Fruit fly (Drosophila melanogaster): ENCODE results near the gene CheB38a.

CheB38a gene

DNA sequence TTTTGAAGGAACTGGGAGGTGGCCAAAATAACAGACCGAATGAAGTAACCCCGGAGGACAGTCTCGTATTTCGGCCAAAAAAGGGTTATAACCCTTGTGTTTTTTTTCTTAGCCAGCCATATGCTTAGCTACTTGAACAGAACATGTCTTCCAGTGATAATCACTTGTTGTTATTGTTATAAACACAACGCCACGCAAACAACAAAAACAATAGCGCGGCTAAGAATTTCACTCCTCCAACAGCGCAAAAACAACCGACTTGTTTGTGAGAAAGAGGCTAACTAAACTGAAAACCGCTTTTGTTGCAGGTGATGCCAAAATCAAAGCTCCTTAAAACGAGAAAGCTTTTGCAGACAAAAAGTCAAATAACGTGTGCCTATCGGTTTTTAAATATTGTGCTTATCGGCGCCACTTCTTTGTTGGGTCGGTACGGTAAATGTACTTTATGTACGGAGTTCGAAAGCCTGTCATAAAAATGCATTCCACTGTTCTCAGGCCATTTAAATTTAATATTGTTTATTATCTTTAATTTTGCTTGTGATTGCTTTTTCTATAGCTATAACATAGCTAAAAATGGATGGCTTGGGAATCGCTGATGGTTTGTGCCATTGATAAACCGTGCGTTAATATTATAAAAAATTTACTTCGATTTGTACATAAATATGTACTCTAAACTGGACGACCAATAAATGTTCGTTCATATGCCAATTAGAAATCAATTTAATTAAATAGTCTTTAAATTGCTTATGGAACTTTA, 21.4 kb downstream of the CheB38a start, which contains the start of gene vari (continued):
- TF ChIP-seq CG9817 (tag; optimal IDR thresholded peaks at IDR 0.05): peak; percentile 7
- TF ChIP-seq gce (GFP tag; IDR thresholded peaks at IDR 0.05): no peak
- no peak for TF ChIP-seq HmgZ (tag; optimal IDR thresholded peaks at IDR 0.05)
- 0 out of 2 replicates have a peak, but pooled peaks have one; percentile 40 for TF ChIP-seq rib (GFP tag; IDR thresholded peaks at IDR 0.05)
- no peak for TF ChIP-seq Doc2 (GFP tag; IDR thresholded peaks at IDR 0.05)
- no peak for TF ChIP-seq mld (GFP tag; IDR thresholded peaks at IDR 0.05; ENCODE audit: partially characterized antibody)
- TF ChIP-seq CG18619 (GFP tag; optimal IDR thresholded peaks at IDR 0.05): no peak
- TF ChIP-seq ara (GFP tag; IDR thresholded peaks at IDR 0.05): no peak
- no peak for TF ChIP-seq CG3726 (GFP tag; IDR thresholded peaks at IDR 0.05)
- no peak for TF ChIP-seq dimm (GFP tag; IDR thresholded peaks at IDR 0.05)
- TF ChIP-seq nmo (GFP tag; optimal IDR thresholded peaks at IDR 0.05): no peak
- TF ChIP-seq CG10321 (GFP tag; IDR thresholded peaks at IDR 0.05): no peak
- TF ChIP-seq sr (GFP tag; IDR thresholded peaks at IDR 0.05): no peak
- TF ChIP-seq CG4730 (GFP tag; IDR thresholded peaks at IDR 0.05): no peak
- TF ChIP-seq Poxn (GFP tag; IDR thresholded peaks at IDR 0.05): no peak
- TF ChIP-seq CG11247 (GFP tag; IDR thresholded peaks at IDR 0.05): no peak
- no peak for TF ChIP-seq CG9437 (GFP tag; optimal IDR thresholded peaks at IDR 0.05)
- TF ChIP-seq tgo (GFP tag; IDR thresholded peaks at IDR 0.05): no peak
- no peak for TF ChIP-seq tin (GFP tag; optimal IDR thresholded peaks at IDR 0.05)
- no peak for TF ChIP-seq prd (optimal IDR thresholded peaks at IDR 0.05)
- TF ChIP-seq prd (GFP tag; IDR thresholded peaks at IDR 0.05): no peak
- no peak for TF ChIP-seq CG14014 (GFP tag; IDR thresholded peaks at IDR 0.05)
- TF ChIP-seq sim (GFP tag; IDR thresholded peaks at IDR 0.05): no peak
- no peak for TF ChIP-seq dati (GFP tag; IDR thresholded peaks at IDR 0.05)
- TF ChIP-seq Ada2b (GFP tag; IDR thresholded peaks at IDR 0.05): no peak
- TF ChIP-seq jigr1 (GFP tag; IDR thresholded peaks at IDR 0.05): no peak
- no peak for TF ChIP-seq Camta (GFP tag; optimal IDR thresholded peaks at IDR 0.05)
- peak; percentile 3 for TF ChIP-seq CG12104 (GFP tag; optimal IDR thresholded peaks at IDR 0.05)
- TF ChIP-seq CG34224 (GFP tag; IDR thresholded peaks at IDR 0.05; ENCODE audit: partially characterized antibody): peak; percentile 12; the same call in 1 of the 3 replicates
- TF ChIP-seq dmrt99B (tag; optimal IDR thresholded peaks at IDR 0.05): no peak
- TF ChIP-seq GATAe (GFP tag; conservative IDR thresholded peaks at IDR 0.05): no peak
- TF ChIP-seq CG9932 (GFP tag; IDR thresholded peaks at IDR 0.05): no peak
- no peak for TF ChIP-seq CG4404 (GFP tag; IDR thresholded peaks at IDR 0.05)
- TF ChIP-seq CG9727 (GFP tag; optimal IDR thresholded peaks at IDR 0.05): no peak
- TF ChIP-seq repo (GFP tag; optimal IDR thresholded peaks at IDR 0.05): no peak
- no peak for TF ChIP-seq Dad (GFP tag; optimal IDR thresholded peaks at IDR 0.05)
- no peak for TF ChIP-seq PHDP (tag; optimal IDR thresholded peaks at IDR 0.05)
- no peak; the same call in 2 of the 3 replicates for TF ChIP-seq B-H1 (GFP tag; IDR thresholded peaks at IDR 0.05)
- no peak for TF ChIP-seq z (GFP tag; IDR thresholded peaks at IDR 0.05)
- no peak for TF ChIP-seq CG5245 (GFP tag; optimal IDR thresholded peaks at IDR 0.05)
- no peak for TF ChIP-seq fd102C (GFP tag; optimal IDR thresholded peaks at IDR 0.05)
- no peak for TF ChIP-seq Xbp1 (GFP tag; optimal IDR thresholded peaks at IDR 0.05)
- TF ChIP-seq Dref (GFP tag; IDR thresholded peaks at IDR 0.05): 0 out of 2 replicates have a peak, but pooled peaks have one; percentile 50
- TF ChIP-seq CG1233 (GFP tag; optimal IDR thresholded peaks at IDR 0.05): no peak
- TF ChIP-seq CG7745 (tag; optimal IDR thresholded peaks at IDR 0.05): no peak
- no peak for TF ChIP-seq sug (tag; optimal IDR thresholded peaks at IDR 0.05)
- no peak for TF ChIP-seq Stat92E (GFP tag; optimal IDR thresholded peaks at IDR 0.05)
- no peak for TF ChIP-seq pan (optimal IDR thresholded peaks at IDR 0.05)
- TF ChIP-seq pan (GFP tag; optimal IDR thresholded peaks at IDR 0.05 in 1 of 2, IDR thresholded peaks at IDR 0.05 in 1 of 2): peak in 1 of 2 experiments; percentile 18
- TF ChIP-seq Jarid2 (GFP tag; optimal IDR thresholded peaks at IDR 0.05): peak; percentile 84
- TF ChIP-seq CG11504 (tag; optimal IDR thresholded peaks at IDR 0.05): no peak

Data from whole organism, embryonic.